Worm (Caenorhabditis elegans): Measurements from ENCODE around the gene hpo-10.

hpo-10 gene

ce11 chrIII:5879291-5879968, at the start of gene hpo-10:
Gene hpo-10, plus strand, starts transcription at chrIII:5879489.
- TF ChIP-seq ztf-11 (tag; optimal IDR thresholded peaks at IDR 0.05): no peak
- TF ChIP-seq ceh-28 (tag; optimal IDR thresholded peaks at IDR 0.05): peak; percentile 52
- peak; percentile 24 for TF ChIP-seq nhr-23 (tag; optimal IDR thresholded peaks at IDR 0.05)
- TF ChIP-seq nfya-1 (tag; optimal IDR thresholded peaks at IDR 0.05; ENCODE audit: insufficient read depth): peak; percentile 51
- peak; percentile 23 for TF ChIP-seq lin-15B (tag; optimal IDR thresholded peaks at IDR 0.05)
- TF ChIP-seq elt-2 (tag; optimal IDR thresholded peaks at IDR 0.05): peak; percentile 20
- no peak for TF ChIP-seq fos-1 (tag; optimal IDR thresholded peaks at IDR 0.05)
- TF ChIP-seq snpc-4 (tag; optimal IDR thresholded peaks at IDR 0.05): peak; percentile 19
- TF ChIP-seq ama-1 (optimal IDR thresholded peaks at IDR 0.05): peak; percentile 63

ce11 chrIII:5832442-5832841, 46.8 kb upstream of the hpo-10 start:
- TF ChIP-seq elt-3 (tag; optimal IDR thresholded peaks at IDR 0.05) (no peak), nhr-12 (tag; optimal IDR thresholded peaks at IDR 0.05) (no peak), pqm-1 (tag; optimal IDR thresholded peaks at IDR 0.05) (no peak), lin-39 (tag; optimal IDR thresholded peaks at IDR 0.05) (no peak), ceh-28 (tag; optimal IDR thresholded peaks at IDR 0.05) (no peak)

ce11 chrIII:5833376-5833775, 45.9 kb upstream of the hpo-10 start, which contains the start of the genes R12B2.13 and mdt-15:
Gene R12B2.13, minus strand, starts transcription at chrIII:5833476.
Gene mdt-15, minus strand, starts transcription at chrIII:5833751.
- no peak for TF ChIP-seq daf-12 (tag; optimal IDR thresholded peaks at IDR 0.05)
- TF ChIP-seq tbx-2 (tag; optimal IDR thresholded peaks at IDR 0.05): no peak
- no peak for TF ChIP-seq elt-2 (tag; optimal IDR thresholded peaks at IDR 0.05)
- no peak for TF ChIP-seq fkh-10 (GFP tag; optimal IDR thresholded peaks at IDR 0.05)
- no peak for TF ChIP-seq nhr-11 (tag; optimal IDR thresholded peaks at IDR 0.05)
- no peak for TF ChIP-seq ZK546.5 (tag; optimal IDR thresholded peaks at IDR 0.05)
- TF ChIP-seq R02D3.7 (tag; optimal IDR thresholded peaks at IDR 0.05): no peak
- no peak for TF ChIP-seq pha-4 (tag; optimal IDR thresholded peaks at IDR 0.05)
- TF ChIP-seq ztf-11 (tag; optimal IDR thresholded peaks at IDR 0.05): no peak
- no peak for TF ChIP-seq ceh-82 (tag; optimal IDR thresholded peaks at IDR 0.05)
- no peak for TF ChIP-seq nhr-76 (tag; optimal IDR thresholded peaks at IDR 0.05)
- TF ChIP-seq ztf-4 (tag; optimal IDR thresholded peaks at IDR 0.05): no peak
- TF ChIP-seq mml-1 (tag; optimal IDR thresholded peaks at IDR 0.05): no peak

ce11 chrIII:5834053-5834452, 45.2 kb upstream of the hpo-10 start, which contains the start of gene R12B2.6:
Gene R12B2.6, minus strand, starts transcription at chrIII:5834153.
- TF ChIP-seq nhr-25 (tag; optimal IDR thresholded peaks at IDR 0.05): no peak
- TF ChIP-seq aly-2 (tag; optimal IDR thresholded peaks at IDR 0.05): no peak
- no peak for TF ChIP-seq egl-27 (tag; optimal IDR thresholded peaks at IDR 0.05)
- TF ChIP-seq hmg-11 (tag; optimal IDR thresholded peaks at IDR 0.05): no peak
- no peak for TF ChIP-seq skn-1 (tag; optimal IDR thresholded peaks at IDR 0.05)

- TF ChIP-seq ZK546.5 (tag; optimal IDR thresholded peaks at IDR 0.05): no peak
- TF ChIP-seq ztf-4 (tag; optimal IDR thresholded peaks at IDR 0.05): no peak
These were observed 44.6 kb upstream of the hpo-10 start for ce11 chrIII:5834663-5835062.

- TF ChIP-seq mml-1 (tag; optimal IDR thresholded peaks at IDR 0.05) (no peak), nhr-77 (tag; optimal IDR thresholded peaks at IDR 0.05) (no peak), lsy-12 (tag; optimal IDR thresholded peaks at IDR 0.05) (peak; percentile 12), elt-2 (tag; optimal IDR thresholded peaks at IDR 0.05) (peak; percentile 88), tbx-2 (tag; optimal IDR thresholded peaks at IDR 0.05) (no peak), ceh-82 (tag; optimal IDR thresholded peaks at IDR 0.05) (no peak), snpc-4 (tag; optimal IDR thresholded peaks at IDR 0.05) (no peak), nhr-76 (tag; optimal IDR thresholded peaks at IDR 0.05) (no peak), pqm-1 (tag; optimal IDR thresholded peaks at IDR 0.05) (peak; percentile 54), elt-3 (tag; optimal IDR thresholded peaks at IDR 0.05) (peak in 2 of 3 experiments; percentile 78 to 88), nhr-12 (tag; optimal IDR thresholded peaks at IDR 0.05) (no peak), ceh-16 (tag; optimal IDR thresholded peaks at IDR 0.05) (no peak), ztf-4 (tag; optimal IDR thresholded peaks at IDR 0.05) (no peak), nfya-1 (tag; optimal IDR thresholded peaks at IDR 0.05; ENCODE audit: insufficient read depth) (peak; percentile 15), ama-1 (optimal IDR thresholded peaks at IDR 0.05) (peak; percentile 20), aly-2 (tag; optimal IDR thresholded peaks at IDR 0.05) (no peak), jun-1 (tag; optimal IDR thresholded peaks at IDR 0.05) (no peak), nhr-25 (tag; optimal IDR thresholded peaks at IDR 0.05) (no peak), zag-1 (tag; optimal IDR thresholded peaks at IDR 0.05) (no peak), daf-12 (tag; optimal IDR thresholded peaks at IDR 0.05) (no peak), nhr-23 (tag; optimal IDR thresholded peaks at IDR 0.05) (peak; percentile 68), unc-62 (GFP tag; optimal IDR thresholded peaks at IDR 0.05) (no peak), ZK546.5 (tag; optimal IDR thresholded peaks at IDR 0.05) (no peak), nhr-43 (tag; optimal IDR thresholded peaks at IDR 0.05; ENCODE audit: poor library complexity, severe bottlenecking) (peak; percentile 65), nhr-11 (tag; optimal IDR thresholded peaks at IDR 0.05) (no peak), mdl-1 (tag; optimal IDR thresholded peaks at IDR 0.05) (no peak), pha-4 (tag; optimal IDR thresholded peaks at IDR 0.05) (no peak), lin-39 (tag; optimal IDR thresholded peaks at IDR 0.05) (peak; percentile 65), elt-1 (tag; optimal IDR thresholded peaks at IDR 0.05) (no peak), fos-1 (tag; optimal IDR thresholded peaks at IDR 0.05) (no peak)
These were observed 44.0 kb upstream of the hpo-10 start for ce11 chrIII:5835163-5835871.

Data from whole organism, L3 larva.